Worm (Caenorhabditis elegans) whole organism, midembryonic: ENCODE results near the gene R09E10.2.

ENCODE experiments used
- T22C8.4 ChIP-seq: fragments of 200-800 bp; sonication (Bioruptor generic); IDR thresholded peaks from 2 replicates; pipeline ENCODE4 v1.3.6; 2022; ENCODE audit warnings: missing genetic modification characterization, missing compliant biosample characterization
- cog-1 ChIP-seq: sonication (generic microtip); optimal IDR thresholded peaks from 2 replicates; lab custom pipeline; 2016; ENCODE audit warnings: missing genetic modification characterization, missing compliant biosample characterization
- flt-1 ChIP-seq: fragments of 200-800 bp; sonication (Bioruptor generic); IDR thresholded peaks from 2 replicates; pipeline ENCODE4 v1.3.6; 2022; ENCODE audit warnings: missing genetic modification characterization, missing compliant biosample characterization
- klf-2 ChIP-seq: fragments of 200-800 bp; sonication (Bioruptor generic); conservative IDR thresholded peaks from 2 replicates; pipeline ENCODE4 v1.3.6; 2022; ENCODE audit warnings: missing genetic modification reagents, missing genetic modification characterization, missing compliant biosample characterization
- med-1 ChIP-seq: sonication (generic microtip); optimal IDR thresholded peaks from 2 replicates; lab custom pipeline; 2017; ENCODE audit warnings: missing genetic modification characterization, mild to moderate bottlenecking, missing compliant biosample characterization, antibody characterized with exemption, missing genetic modification reagents; ENCODE audit not compliant: insufficient read depth
- ref-1 ChIP-seq: fragments of 200-800 bp; sonication (Bioruptor generic); conservative IDR thresholded peaks from 2 replicates; pipeline ENCODE4 v1.3.6; 2022; ENCODE audit warnings: missing genetic modification reagents, missing genetic modification characterization, missing compliant biosample characterization
- tab-1 ChIP-seq: fragments of 200-800 bp; sonication (Bioruptor generic); IDR thresholded peaks from 2 replicates; pipeline ENCODE4 v1.3.6; 2022; ENCODE audit warnings: missing genetic modification characterization, missing compliant biosample characterization
- ztf-23 ChIP-seq: fragments of 200-800 bp; sonication (Bioruptor generic); IDR thresholded peaks from 2 replicates; pipeline ENCODE4 v1.3.6; 2022; ENCODE audit warnings: missing genetic modification reagents, missing genetic modification characterization, missing compliant biosample characterization
- ztf-29 ChIP-seq: fragments of 200-800 bp; sonication (Bioruptor generic); IDR thresholded peaks from 2 replicates; pipeline ENCODE4 v1.3.6; 2022; ENCODE audit warnings: missing genetic modification reagents, missing genetic modification characterization, missing compliant biosample characterization

The R09E10.2 gene

DNA sequence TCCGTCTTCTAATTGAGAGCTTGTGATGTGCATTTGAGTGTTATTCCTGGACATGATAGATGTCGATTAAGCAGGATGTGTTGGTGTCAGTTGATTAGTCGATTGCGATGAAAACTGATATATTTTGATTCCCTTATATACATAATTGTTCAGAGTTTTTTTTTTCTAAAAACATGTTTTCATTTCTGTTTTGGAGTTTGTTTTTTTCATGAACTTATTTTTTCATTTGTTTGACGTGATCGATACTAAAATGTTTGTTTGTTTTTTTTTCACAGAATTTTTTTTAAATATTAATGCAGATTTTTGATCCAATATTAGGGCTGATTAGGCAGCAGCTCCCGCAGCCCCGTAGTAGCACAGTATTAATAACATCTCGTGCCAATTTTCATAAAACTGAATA, at the start of gene R09E10.2:
Gene R09E10.2, minus strand, starts transcription at position 101 of the 400 bp plus-strand sequence.
- TF ChIP-seq ref-1 (no peak), tab-1 (GFP tag; lab: Robert Waterston, UW) (no peak), T22C8.4 (GFP tag; lab: Robert Waterston, UW) (no peak), klf-2 (GFP tag; lab: Robert Waterston, UW) (no peak), cog-1 (tag; lab: Kevin White, UChicago) (no peak), med-1 (GFP tag; lab: Kevin White, UChicago) (no peak), ztf-23 (no peak), ztf-29 (GFP tag; lab: Robert Waterston, UW) (no peak), flt-1 (GFP tag; lab: Robert Waterston, UW) (no peak)

- no peak for TF ChIP-seq ztf-23
- TF ChIP-seq tab-1 (GFP tag; lab: Robert Waterston, UW) = no peak
- no peak for TF ChIP-seq flt-1 (GFP tag; lab: Robert Waterston, UW)
- no peak for TF ChIP-seq med-1 (GFP tag; lab: Kevin White, UChicago)
- no peak for TF ChIP-seq ztf-29 (GFP tag; lab: Robert Waterston, UW)
- TF ChIP-seq cog-1 (tag; lab: Kevin White, UChicago) = no peak
- no peak for TF ChIP-seq klf-2 (GFP tag; lab: Robert Waterston, UW)
- no peak for TF ChIP-seq ref-1
- no peak for TF ChIP-seq T22C8.4 (GFP tag; lab: Robert Waterston, UW)
Observed at ce11 chrIV:10367740-10368246, 49.7 kb upstream of the R09E10.2 start, which contains the start of gene pges-2. Gene pges-2, minus strand, starts transcription at chrIV:10367790.

ce11 chrIV:10366018-10366417, 47.9 kb upstream of the R09E10.2 start, which contains the start of gene sir-2.1:
Gene sir-2.1, minus strand, starts transcription at chrIV:10366229.
- no peak for TF ChIP-seq tab-1 (GFP tag; lab: Robert Waterston, UW)
- no peak for TF ChIP-seq med-1 (GFP tag; lab: Kevin White, UChicago)
- no peak for TF ChIP-seq T22C8.4 (GFP tag; lab: Robert Waterston, UW)
- no peak for TF ChIP-seq ref-1
- no peak for TF ChIP-seq cog-1 (tag; lab: Kevin White, UChicago)
- no peak for TF ChIP-seq ztf-23

DNA sequence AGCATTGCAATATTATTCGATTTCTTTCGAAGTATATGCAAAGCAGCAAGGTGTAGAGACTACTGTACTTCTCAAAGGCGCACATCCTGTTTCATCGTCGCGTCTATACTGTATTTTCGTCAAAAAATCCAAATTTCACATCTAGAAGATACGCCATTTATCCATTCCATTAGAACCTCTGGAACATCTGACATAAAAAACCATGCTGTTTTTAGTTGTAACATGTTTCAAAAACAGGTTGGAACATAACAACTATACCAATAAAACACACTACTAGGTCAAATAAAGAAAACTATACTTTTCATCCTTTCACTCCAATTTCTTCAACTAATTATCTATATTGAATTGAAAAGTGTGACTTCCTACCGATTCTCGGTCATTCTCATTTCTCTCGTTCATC, 42.2 kb upstream of the R09E10.2 start, which contains the start of gene ugt-59:
Gene ugt-59, plus strand, starts transcription at position 301 of the 400 bp plus-strand sequence.
- TF ChIP-seq ref-1 (no peak), ztf-29 (GFP tag; lab: Robert Waterston, UW) (no peak), flt-1 (GFP tag; lab: Robert Waterston, UW) (no peak), cog-1 (tag; lab: Kevin White, UChicago) (no peak), klf-2 (GFP tag; lab: Robert Waterston, UW) (no peak), tab-1 (GFP tag; lab: Robert Waterston, UW) (no peak), T22C8.4 (GFP tag; lab: Robert Waterston, UW) (no peak), ztf-23 (no peak), med-1 (GFP tag; lab: Kevin White, UChicago) (no peak)

- TF ChIP-seq flt-1 (GFP tag; lab: Robert Waterston, UW) (no peak), ref-1 (no peak), cog-1 (tag; lab: Kevin White, UChicago) (no peak), klf-2 (GFP tag; lab: Robert Waterston, UW) (no peak), ztf-23 (no peak)
Observed at ce11 chrIV:10357842-10358241, 39.7 kb upstream of the R09E10.2 start, which contains the start of gene gkow-1. Gene gkow-1, plus strand, starts transcription at chrIV:10358142.

DNA sequence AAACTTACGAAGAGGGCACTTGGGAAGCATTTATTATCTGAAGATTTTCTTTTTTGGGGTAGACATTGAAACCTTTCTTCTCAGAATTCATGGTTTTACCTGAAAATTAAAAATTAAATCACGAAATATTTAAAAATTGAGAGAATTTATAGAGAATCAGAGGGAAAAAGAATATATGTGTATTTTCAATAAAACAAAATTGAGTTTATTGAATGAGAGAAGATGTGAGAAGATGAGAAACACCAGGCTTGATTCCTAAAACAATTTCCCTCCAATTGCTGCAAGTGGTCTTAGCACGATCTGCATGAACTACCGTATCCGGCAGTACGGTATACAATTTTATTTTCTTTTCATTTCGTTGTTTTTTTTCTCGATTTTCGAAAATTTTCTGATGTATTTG, 39.0 kb upstream of the R09E10.2 start, which contains the start of gene R11A8.1:
Gene R11A8.1, minus strand, starts transcription at position 101 of the 400 bp plus-strand sequence.
- TF ChIP-seq flt-1 (GFP tag; lab: Robert Waterston, UW) (no peak), cog-1 (tag; lab: Kevin White, UChicago) (no peak), T22C8.4 (GFP tag; lab: Robert Waterston, UW) (no peak), tab-1 (GFP tag; lab: Robert Waterston, UW) (no peak), klf-2 (GFP tag; lab: Robert Waterston, UW) (no peak), ztf-29 (GFP tag; lab: Robert Waterston, UW) (no peak), ztf-23 (no peak), ref-1 (no peak), med-1 (GFP tag; lab: Kevin White, UChicago) (no peak)

DNA sequence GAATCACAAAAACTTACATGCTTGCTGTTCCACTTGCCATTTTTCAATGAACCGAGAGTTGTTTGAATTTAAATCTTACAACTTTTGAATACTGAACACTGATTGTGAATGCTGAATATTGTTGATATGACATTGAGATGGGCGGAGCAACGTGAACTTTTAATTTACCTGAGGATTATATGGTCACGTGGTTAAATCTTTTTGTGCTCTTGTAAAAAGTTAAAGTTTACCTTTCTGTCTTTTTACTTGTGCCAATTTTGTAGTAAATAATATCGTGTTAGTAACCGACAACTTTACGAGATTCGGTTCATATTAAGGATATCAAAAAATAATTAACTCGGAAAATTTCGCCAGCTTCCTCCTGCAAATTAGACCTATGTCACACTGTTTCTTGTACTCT, 34.1 kb upstream of the R09E10.2 start, which contains the start of gene Y43C5B.2:
Gene Y43C5B.2, minus strand, starts transcription at position 101 of the 400 bp plus-strand sequence.
- TF ChIP-seq ztf-23 (no peak), cog-1 (tag; lab: Kevin White, UChicago) (no peak), tab-1 (GFP tag; lab: Robert Waterston, UW) (no peak), T22C8.4 (GFP tag; lab: Robert Waterston, UW) (no peak), klf-2 (GFP tag; lab: Robert Waterston, UW) (no peak), flt-1 (GFP tag; lab: Robert Waterston, UW) (no peak), med-1 (GFP tag; lab: Kevin White, UChicago) (no peak), ztf-29 (GFP tag; lab: Robert Waterston, UW) (no peak), ref-1 (no peak)

DNA sequence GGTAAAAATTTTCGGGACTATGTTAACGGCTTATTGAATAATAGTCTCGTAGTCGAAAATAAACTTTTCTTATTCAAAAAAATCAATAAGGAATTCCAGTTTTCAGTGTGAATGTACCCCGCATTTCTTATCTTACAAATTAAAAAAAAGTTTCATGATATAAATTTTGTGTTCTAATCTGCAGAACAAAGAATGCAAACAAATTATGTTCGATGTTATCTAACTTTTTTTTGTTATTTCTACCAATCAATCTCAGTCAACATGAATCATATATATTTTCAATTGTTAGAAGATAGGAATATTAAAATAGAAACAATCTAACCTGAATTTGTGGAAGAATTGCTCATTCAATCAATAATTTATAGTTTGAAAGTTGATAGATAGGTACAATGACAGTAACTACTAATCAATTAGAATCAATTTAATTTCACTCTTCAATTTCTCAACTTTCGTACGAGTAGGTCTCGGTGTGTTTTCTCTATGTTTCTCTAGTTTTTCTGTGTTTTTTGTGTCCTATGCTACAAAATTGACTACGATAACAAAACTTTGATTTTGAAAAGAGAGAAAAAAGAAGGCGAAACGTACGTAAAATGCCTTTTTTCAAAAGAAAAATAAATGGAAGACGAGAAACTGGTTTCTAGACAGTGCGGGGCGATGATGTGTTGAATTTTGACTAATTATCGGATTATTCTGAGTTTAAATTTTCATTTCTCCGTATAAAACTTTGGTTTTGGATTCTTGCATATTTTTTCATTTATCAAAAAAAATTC, 32.0 kb upstream of the R09E10.2 start, which contains the start of the genes unc-43 and Y43C5B.3:
Gene unc-43, minus strand, starts transcription at position 347 of the 770 bp plus-strand sequence.
Gene Y43C5B.3, plus strand, starts transcription at position 720 of the 770 bp plus-strand sequence.
- TF ChIP-seq ref-1 = no peak
- no peak for TF ChIP-seq flt-1 (GFP tag; lab: Robert Waterston, UW)
- TF ChIP-seq med-1 (GFP tag; lab: Kevin White, UChicago) = no peak
- TF ChIP-seq ztf-23 = no peak
- TF ChIP-seq klf-2 (GFP tag; lab: Robert Waterston, UW) = no peak
- no peak for TF ChIP-seq tab-1 (GFP tag; lab: Robert Waterston, UW)
- no peak for TF ChIP-seq T22C8.4 (GFP tag; lab: Robert Waterston, UW)

DNA sequence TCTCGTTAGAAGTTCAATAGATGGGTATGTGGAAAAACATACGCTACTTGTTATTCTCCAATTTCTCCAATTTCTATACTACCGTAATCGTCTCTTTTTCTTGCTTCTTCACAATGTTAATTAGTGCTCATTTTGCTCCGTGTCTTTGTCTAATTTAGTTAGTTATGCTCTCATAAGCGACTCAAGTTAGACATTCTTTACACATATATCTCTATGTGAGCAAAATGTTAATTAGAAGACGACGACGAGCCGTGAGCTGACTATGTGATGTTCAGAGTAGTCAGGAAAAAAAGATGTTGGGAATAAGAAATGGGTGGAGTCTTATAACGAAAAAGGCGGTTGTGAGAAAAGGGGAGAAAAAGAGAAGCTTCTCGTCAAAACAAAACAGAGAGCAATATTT, 29.4 kb upstream of the R09E10.2 start:
- no peak for TF ChIP-seq ztf-29 (GFP tag; lab: Robert Waterston, UW)
- no peak for TF ChIP-seq flt-1 (GFP tag; lab: Robert Waterston, UW)
- TF ChIP-seq cog-1 (tag; lab: Kevin White, UChicago) = no peak
- TF ChIP-seq klf-2 (GFP tag; lab: Robert Waterston, UW) = no peak
- no peak for TF ChIP-seq med-1 (GFP tag; lab: Kevin White, UChicago)
- no peak for TF ChIP-seq ref-1
- TF ChIP-seq ztf-23 = no peak
- no peak for TF ChIP-seq tab-1 (GFP tag; lab: Robert Waterston, UW)
- no peak for TF ChIP-seq T22C8.4 (GFP tag; lab: Robert Waterston, UW)
